Worm (Caenorhabditis elegans): ENCODE results near the gene cdh-7.

DNA sequence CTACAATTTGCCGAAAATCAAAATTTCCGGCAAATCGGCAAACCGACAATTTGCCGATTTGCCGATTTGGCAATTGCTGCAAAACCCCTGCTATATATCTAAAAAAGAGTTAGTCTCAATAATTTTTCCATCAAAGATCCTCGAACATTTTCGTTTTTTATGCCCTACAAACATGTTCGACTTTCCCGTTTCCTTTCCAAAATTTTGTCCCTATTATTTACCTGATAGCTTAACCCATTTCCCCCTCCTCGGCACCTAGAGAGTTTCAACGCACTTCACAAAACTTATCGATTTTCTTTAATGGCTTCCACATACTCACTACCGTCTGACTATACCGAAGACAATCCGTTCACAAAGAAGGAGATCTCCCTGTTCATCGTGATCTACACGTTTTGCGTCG is 34.3 kb upstream of the cdh-7 start, which contains the start of gene W01D2.6:
- no peak for TF ChIP-seq ztf-23 (GFP tag; IDR thresholded peaks at IDR 0.05)
- TF ChIP-seq ref-1 (GFP tag; conservative IDR thresholded peaks at IDR 0.05) = no peak
- TF ChIP-seq med-1 (GFP tag; optimal IDR thresholded peaks at IDR 0.05; ENCODE audit: insufficient read depth) = no peak
- no peak for TF ChIP-seq flt-1 (GFP tag; IDR thresholded peaks at IDR 0.05)
- TF ChIP-seq klf-2 (GFP tag; conservative IDR thresholded peaks at IDR 0.05) = no peak
